Worm (Caenorhabditis elegans): ENCODE measurements around the gene T07A5.1.

- no peak for TF ChIP-seq lsy-2 (tag; optimal IDR thresholded peaks at IDR 0.05)
- TF ChIP-seq nhr-28 (tag; optimal IDR thresholded peaks at IDR 0.05), result no peak
- TF ChIP-seq nhr-76 (tag; optimal IDR thresholded peaks at IDR 0.05), result no peak
- TF ChIP-seq sptf-1 (tag; optimal IDR thresholded peaks at IDR 0.05), result no peak
- no peak for TF ChIP-seq unc-39 (tag; optimal IDR thresholded peaks at IDR 0.05)
- TF ChIP-seq pha-4 (tag; optimal IDR thresholded peaks at IDR 0.05), result no peak
Observed at ce11 chrIII:10335086-10335485, 29.1 kb upstream of the T07A5.1 start, which contains the start of gene ced-9.
